Fruit fly (Drosophila melanogaster) S2 (cell line): Measurements from ENCODE around the gene Hrd3.

Experiments used
- CG8478 ChIP-seq: fragments of >200 bp; optimal IDR thresholded peaks from 2 replicates; lab custom pipeline; 2018
- CTCF ChIP-seq, 2 experiments: fragments of >200 bp; optimal IDR thresholded peaks; 2 replicates each; lab custom pipeline; 2018

The Hrd3 gene

DNA sequence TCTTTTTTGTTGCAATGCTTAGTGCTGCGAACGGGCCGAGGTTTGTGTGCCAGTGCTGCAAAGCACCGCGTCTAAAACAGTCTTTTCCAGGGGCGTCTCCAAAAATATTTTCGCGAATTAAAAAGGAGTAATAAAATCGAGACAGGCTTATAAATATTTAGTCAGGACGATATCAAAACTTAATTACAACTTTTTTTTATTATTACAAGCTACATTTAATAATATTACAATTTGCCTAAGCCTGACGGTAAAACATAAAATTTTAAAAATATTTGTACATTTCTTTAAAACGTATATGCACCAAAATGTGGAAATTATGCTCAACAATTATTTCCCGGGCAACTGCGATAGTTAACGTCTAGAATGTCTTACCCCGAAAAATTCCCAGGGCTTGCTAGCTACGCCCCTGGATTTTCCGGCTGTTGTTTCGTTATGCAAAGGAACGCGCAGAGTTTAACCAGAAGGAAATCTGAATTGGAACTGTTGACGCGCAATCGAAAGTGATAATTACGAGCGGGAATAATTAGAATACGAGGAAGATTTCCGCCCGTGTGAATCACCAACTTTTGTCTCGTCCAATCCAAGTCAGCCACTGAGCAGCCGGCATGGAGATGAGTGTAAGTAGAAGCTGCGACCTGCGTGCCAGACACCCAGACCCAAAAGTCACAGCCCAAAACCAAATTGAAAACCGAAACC lies at the start of gene Hrd3, which contains the start of gene PTPMT1:
TSS of gene Hrd3 (minus strand) at position 646 of the 696 bp plus-strand sequence.
TSS of gene PTPMT1 (plus strand) at position 428 of the 696 bp plus-strand sequence.
- TF ChIP-seq CG8478 (lab: Kevin White, UChicago) (no peak), CTCF (optimal IDR thresholded peaks at IDR 0.05; lab: Kevin White, UChicago) (no peak)

DNA sequence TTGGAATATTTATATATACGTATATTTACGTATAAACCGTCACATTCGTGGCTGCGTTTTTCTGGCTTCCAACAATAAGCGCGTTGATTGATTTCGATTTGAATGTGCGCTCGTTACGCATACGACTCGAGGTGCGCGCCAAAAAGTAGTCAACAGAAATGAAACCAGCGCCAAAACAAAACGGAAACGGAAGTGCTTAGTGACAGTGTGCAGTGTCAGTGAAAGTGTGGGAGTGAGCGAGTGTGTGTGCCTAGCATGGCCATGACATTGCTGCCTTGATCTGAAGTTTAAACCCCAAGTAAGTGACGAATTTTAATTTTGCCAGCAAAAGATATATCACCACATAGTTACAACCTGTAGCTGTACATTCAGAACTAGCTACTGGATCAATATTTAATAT lies 45.3 kb upstream of the Hrd3 start, which contains the start of gene CG34355:
TSS of gene CG34355 (plus strand) at position 192 of the 400 bp plus-strand sequence.
- TF ChIP-seq CG8478 (lab: Kevin White, UChicago) (no peak), CTCF (optimal IDR thresholded peaks at IDR 0.05; lab: Kevin White, UChicago) (no peak)

DNA sequence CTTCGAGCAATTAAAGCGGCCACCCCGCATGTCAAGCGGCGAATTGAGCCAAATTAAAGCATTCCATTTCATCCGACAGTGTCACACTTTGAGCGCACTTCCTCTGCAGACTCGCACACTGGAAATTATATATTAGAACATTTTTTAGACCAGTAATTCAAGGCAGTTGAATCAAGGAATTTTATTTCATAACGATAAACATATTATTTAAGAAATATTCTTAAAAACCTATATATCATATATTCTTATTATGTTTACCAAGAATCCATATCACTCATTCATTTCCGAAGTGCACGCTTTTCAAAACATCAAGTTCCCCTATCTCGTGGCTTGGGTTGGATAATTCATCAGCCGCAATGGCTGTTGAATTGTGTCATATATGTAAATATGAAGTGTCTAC lies 33.1 kb upstream of the Hrd3 start:
- TF ChIP-seq CG8478 (lab: Kevin White, UChicago), result no peak
- TF ChIP-seq CTCF (optimal IDR thresholded peaks at IDR 0.05; lab: Kevin White, UChicago), result no peak

DNA sequence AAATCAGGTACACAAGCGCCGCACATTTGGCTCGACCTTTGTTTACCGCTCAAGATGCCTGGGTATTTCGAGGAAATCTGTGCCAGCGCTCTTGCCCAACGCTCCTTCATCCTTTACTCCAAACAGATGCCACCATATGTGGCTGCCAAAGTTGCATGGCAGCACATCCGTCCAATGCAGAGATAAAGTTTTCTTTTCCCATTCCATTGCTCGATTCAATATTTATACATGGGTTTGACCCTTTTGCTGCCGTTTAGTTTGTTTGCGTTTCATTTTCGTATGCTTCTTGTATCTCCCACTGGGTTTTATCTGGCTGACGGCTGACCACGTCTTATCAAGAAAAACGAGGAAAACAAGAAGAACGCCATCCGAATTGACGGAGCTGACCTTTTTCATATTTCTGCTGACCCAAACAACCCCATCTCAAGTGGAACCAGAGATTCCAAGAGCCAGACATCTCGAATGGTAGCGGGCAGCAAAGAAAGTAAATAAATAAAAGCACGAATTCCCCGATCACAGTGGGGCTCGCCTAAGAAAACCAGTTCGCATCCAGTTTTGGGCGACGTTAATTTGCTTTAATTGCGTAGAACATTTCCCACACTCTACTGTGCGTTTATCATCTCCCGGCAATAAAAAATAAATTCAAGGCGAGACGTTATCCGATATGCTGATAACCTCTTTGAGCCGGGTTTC lies 32.3 kb upstream of the Hrd3 start:
- TF ChIP-seq CG8478 (lab: Kevin White, UChicago) (no peak), CTCF (optimal IDR thresholded peaks at IDR 0.05; lab: Kevin White, UChicago) (no peak)

DNA sequence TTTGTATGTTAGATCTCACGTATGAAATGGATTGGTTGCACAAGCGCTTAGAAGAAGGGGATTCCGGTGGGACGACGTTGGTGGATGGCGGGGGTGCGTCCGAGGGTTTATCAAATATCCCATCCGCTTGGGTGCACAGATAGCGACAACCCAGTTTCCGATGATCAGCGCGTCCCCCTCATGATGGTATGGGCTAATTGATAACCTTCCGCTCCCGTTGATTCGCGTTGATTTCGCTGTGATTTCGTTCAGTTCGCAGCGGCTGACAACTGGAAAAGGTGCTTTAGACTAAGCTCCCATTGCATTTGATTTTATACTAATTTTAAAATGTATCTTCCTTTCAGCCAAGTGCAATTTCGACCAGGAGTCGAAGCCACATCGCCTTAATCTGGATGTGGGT lies 31.2 kb upstream of the Hrd3 start:
- no peak for TF ChIP-seq CG8478 (lab: Kevin White, UChicago)
- TF ChIP-seq CTCF (optimal IDR thresholded peaks at IDR 0.05; lab: Kevin White, UChicago), result no peak

DNA sequence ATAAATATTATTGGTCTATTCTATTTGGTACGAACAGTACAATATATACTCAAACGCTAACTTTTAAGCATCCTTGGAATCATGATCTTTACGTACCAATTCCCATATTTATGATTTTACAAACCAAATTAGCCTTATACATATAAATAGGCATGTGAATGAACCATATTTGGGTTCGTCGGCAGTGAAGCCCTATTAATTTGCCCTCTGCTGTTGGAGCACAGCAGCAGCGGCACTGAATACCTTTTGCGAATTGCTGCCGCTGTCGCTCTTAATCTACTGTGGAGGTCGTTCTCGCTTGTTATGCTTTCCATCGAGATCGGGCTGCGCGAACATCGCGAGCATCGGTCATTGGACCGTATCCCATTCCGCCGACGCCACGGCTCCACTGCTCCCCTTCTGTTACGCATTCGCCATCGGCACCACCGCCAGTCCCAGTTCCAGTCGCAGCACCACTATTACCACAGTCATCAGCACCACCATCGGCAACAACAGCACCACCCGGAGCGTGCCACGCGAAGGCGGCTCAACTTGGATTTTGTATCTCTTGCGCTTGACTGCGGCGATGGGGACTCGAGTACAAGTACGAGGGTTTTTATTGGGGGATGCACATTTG lies 30.2 kb upstream of the Hrd3 start:
- TF ChIP-seq CG8478 (lab: Kevin White, UChicago) (no peak), CTCF (optimal IDR thresholded peaks at IDR 0.05; lab: Kevin White, UChicago) (no peak)

DNA sequence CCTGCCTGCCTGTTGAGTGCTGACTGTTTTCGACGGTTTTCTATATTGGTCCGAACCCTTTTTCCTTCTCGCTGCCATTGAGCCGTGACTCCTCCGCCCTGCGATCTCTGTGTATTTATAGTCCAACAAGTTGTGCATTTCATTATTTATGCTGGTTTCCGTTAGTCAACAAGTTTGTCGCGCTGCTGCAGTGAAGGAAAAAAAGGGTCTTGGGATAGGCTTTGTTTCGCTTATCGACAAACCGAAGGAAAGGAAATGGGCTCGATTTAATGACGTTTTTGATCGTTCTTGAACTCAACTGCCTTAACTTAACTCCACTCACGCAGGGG lies 29.2 kb upstream of the Hrd3 start:
- no peak for TF ChIP-seq CG8478 (lab: Kevin White, UChicago)
- no peak for TF ChIP-seq CTCF (optimal IDR thresholded peaks at IDR 0.05; lab: Kevin White, UChicago)

DNA sequence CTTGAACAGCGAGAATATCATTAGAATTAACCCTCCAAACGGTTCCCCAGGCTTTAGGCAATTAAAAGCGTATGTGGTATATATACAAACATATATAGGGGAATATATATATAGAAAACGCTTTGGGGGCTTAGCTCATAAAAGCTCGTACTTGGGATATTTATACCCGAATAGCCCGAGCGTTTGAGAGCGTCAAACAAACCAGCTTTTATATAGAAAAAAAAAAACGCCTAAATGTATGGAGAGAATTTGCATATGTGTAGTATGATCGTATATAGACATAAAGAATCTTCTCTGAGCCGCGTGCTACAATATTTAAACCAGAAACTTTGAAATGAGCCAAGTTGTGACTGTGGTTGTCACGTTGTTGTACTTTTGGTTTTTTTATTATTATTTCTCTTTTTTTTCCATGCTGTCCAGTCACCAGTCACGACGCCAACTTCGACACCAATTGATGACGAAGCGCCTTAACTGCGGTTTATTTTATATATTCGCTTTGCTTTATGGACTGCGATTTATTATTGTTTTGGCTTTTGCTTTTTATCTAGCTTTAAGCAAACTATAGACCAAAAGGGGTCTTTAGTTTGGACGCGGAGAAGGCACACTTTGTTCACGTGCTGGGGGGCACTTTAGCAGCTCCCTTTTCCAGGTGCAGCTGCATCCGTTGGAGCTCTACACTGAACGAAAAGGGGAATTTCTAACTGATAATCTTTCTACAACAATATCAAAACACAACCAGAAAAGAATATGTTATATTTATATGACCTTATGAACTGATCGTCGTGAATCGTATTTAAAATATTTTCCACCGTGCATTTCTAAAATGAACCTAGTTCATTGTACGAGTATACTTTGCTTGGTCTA lies 28.6 kb upstream of the Hrd3 start:
- TF ChIP-seq CG8478 (lab: Kevin White, UChicago) (no peak), CTCF (optimal IDR thresholded peaks at IDR 0.05; lab: Kevin White, UChicago) (no peak)

DNA sequence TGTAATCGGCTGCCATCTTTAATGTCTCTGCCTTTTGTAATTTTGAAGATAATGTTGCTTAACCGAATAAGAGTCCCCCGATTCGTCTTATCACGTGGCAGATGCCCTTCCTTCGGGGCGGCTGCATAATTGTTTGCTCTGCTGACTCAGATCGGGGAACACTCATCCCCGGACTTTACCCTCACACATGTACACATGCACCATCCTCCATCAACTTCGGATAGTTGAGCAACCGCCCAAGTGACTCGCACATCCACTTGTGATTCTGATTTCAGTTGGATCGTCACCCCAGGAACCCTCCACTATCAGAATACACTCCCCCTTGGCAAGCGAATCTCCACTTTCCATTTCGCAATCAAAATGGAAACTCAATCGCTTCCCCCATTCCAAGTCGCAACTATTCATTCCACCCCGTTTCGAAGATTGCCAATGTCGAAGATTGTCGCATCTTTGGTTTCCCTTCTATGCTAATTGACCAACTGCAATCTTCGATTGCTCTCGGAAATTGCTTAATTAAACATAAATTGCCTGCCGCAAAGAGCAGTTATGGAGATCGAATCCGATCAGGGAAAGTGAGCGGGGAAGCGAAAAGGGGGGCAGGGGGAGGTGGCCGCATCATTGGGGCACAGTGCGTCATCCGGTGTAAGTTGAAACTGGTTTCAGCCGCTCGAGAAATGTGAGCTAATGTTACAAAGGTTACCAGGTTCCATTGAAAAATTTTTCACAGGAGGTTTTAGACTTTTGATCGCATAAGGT lies 26.7 kb upstream of the Hrd3 start:
- TF ChIP-seq CG8478 (lab: Kevin White, UChicago) (no peak), CTCF (optimal IDR thresholded peaks at IDR 0.05; lab: Kevin White, UChicago) (no peak)

DNA sequence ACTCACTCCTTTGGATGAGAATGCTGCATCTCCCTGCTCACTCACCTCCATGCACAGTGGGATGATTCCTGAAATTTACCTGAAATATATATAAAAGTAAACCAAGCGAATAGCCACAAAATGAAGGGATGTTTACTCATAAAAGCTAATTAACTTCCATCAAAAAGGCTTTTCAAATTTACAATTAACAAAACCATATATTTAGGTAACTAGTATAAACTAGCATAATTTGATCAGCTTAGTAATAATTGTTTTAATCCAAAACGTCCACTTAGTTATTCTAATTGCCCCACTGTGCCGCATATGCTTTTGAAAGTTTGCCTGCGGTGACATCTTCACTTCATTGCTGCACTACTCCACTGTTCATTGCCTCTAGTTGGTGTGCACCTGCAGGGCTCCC lies 25.6 kb upstream of the Hrd3 start:
- TF ChIP-seq CG8478 (lab: Kevin White, UChicago), result no peak
- TF ChIP-seq CTCF (optimal IDR thresholded peaks at IDR 0.05; lab: Kevin White, UChicago), result no peak

DNA sequence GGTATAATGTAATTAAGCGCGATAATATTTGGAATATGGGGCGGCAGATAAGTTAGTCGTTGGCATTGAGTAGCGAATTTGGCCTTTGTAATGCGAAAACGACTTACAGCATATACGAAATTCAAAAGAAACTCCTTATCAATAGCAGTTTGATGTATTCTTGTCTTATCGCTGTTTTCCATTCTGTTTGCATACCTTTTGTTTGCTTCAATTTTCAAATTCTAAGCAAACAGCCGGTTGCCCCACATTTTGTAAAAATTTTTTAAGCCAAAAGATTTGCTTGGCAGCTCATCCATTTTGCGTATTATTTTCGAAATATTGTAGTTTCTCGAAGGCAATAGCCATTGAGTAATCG lies 25.0 kb upstream of the Hrd3 start:
- TF ChIP-seq CTCF (optimal IDR thresholded peaks at IDR 0.05; lab: Kevin White, UChicago), result no peak
- no peak for TF ChIP-seq CG8478 (lab: Kevin White, UChicago)

DNA sequence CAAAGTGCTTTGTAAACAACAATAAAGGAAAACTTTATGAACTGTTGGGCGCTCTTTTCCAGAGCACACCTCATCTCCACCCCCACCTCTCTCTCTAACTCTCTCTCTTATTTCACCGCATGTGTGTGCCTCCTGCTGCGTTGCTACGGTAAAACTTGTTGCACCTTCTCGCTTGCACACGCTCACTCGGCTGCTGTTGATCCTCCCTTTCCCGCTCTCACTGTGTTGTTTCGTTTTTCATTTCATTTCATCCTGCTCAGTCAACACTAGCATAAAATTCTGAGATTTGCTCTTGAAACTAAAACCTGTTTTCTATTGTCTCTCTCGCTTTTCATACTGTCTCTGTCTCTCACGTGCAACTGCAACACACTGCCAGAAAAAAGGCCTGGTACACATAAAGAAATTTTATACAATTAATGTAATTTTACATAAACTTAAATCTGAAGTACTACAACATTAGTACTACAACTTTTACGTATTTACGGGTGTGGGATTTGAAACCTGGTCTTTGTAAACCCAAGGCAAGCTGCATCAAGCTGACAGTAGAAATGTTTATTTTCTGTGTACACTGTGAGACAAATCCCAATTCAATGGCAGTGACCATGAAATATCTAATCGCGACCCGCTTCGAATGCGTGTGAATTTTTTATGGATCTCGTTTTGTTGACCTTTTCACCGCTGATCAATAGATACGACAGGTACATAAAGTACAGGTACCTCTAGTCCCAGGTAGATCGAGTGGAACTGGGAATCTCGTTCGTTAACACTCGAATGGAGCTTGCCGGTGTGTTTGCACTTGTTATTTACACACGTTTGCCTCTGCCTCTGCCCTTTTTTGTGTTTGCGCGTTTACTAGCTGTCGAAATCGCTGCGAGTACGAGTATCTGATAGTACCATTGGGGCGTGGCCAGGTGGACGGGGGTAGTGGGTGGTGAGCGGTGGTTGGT lies 24.4 kb upstream of the Hrd3 start:
- no peak for TF ChIP-seq CTCF (optimal IDR thresholded peaks at IDR 0.05; lab: Kevin White, UChicago)
- TF ChIP-seq CG8478 (lab: Kevin White, UChicago), result no peak

DNA sequence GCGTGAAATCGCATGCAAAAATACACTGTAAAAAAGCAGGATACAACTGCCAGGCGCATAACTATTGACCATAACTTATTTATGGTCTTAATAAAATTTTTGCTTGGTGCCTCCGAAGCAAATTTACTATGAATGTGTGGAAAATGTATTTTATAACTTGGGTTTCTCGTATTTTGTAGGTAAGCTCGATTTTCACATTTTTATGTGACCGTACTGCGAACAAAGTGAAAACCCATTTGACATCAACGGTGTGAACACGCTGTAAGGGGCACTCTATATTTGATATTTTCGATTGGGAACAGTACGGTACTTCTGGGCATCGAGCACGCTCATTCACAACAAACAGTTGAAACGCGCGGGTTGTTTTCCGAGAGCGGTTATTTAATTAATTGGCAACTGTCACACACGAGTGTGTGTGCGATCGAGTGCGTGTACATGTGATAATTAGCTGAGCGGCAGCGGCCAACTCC lies 23.1 kb upstream of the Hrd3 start, which contains the start of the genes Nup98-96 and mbc:
TSS of gene Nup98-96 (minus strand) at position 156 of the 470 bp plus-strand sequence.
TSS of gene mbc (plus strand) at position 300 of the 470 bp plus-strand sequence.
- no peak for TF ChIP-seq CG8478 (lab: Kevin White, UChicago)
- TF ChIP-seq CTCF (optimal IDR thresholded peaks at IDR 0.05; lab: Kevin White, UChicago), result no peak
